Worm (Caenorhabditis elegans): ENCODE results near the gene T04C9.2.

DNA sequence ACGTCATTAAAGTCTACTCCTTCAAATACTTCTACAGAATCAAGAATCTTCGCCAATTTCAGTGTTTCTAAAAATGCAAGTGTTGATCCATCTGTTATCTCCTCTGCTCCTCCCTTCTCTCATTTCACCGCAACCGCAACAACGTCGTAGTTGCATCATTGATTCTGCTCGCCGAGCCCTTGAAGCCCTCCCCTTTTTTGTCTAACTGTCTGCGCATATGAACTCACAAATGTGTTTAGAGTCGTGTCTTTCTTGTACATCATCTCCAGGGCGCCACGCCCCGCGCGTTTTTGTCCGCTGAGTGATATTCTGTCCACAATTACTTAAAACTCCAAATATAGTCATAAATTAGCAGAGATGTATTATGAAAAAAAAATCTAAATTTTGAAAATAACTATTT is 3.7 kb upstream of the T04C9.2 start:
- TF ChIP-seq unc-62 (GFP tag; optimal IDR thresholded peaks at IDR 0.05) (no peak), nhr-28 (tag; optimal IDR thresholded peaks at IDR 0.05) (no peak), elt-1 (tag; optimal IDR thresholded peaks at IDR 0.05; ENCODE audit: borderline replicate concordance, insufficient read depth) (no peak), lin-13 (tag; optimal IDR thresholded peaks at IDR 0.05) (no peak), ztf-11 (tag; optimal IDR thresholded peaks at IDR 0.05) (no peak), nhr-12 (tag; optimal IDR thresholded peaks at IDR 0.05) (no peak), elt-3 (tag; optimal IDR thresholded peaks at IDR 0.05) (no peak), snpc-4 (tag; optimal IDR thresholded peaks at IDR 0.05) (no peak), pha-4 (tag; optimal IDR thresholded peaks at IDR 0.05) (no peak)

Measured in whole organism, mixed stage, embryonic.